Fruit fly (Drosophila melanogaster) whole organism, embryonic: ENCODE results near the gene Rcd5.

Source experiments
- Ada2b ChIP-seq: fragments of 200-800 bp; sonication (Bioruptor generic); IDR thresholded peaks from 2 replicates; pipeline ENCODE4 v1.3.6; 2022; ENCODE audit warnings: missing biosample characterization, missing genetic modification characterization
- Atf-2 ChIP-seq: fragments of 200-800 bp; sonication (Bioruptor generic); optimal IDR thresholded peaks from 2 replicates; lab custom pipeline; 2016; ENCODE audit warnings: missing biosample characterization, missing genetic modification characterization
- Awh ChIP-seq: fragments of 200-800 bp; sonication (Bioruptor generic); IDR thresholded peaks from 2 replicates; pipeline ENCODE4, ENCODE4 v1.3.6; 2022; ENCODE audit warnings: missing biosample characterization, missing genetic modification characterization
- CG10209 ChIP-seq: fragments of 200-800 bp; sonication (Bioruptor generic); optimal IDR thresholded peaks from 3 replicates; lab custom pipeline; 2017; ENCODE audit warnings: missing biosample characterization, mild to moderate bottlenecking, missing genetic modification characterization, missing genetic modification reagents
- CG12104 ChIP-seq: fragments of 200-800 bp; sonication (Bioruptor generic); optimal IDR thresholded peaks from 3 replicates; lab custom pipeline; 2016; ENCODE audit warnings: missing biosample characterization, missing genetic modification characterization
- CG13296 ChIP-seq: fragments of 200-800 bp; sonication (Bioruptor generic); optimal IDR thresholded peaks from 3 replicates; lab custom pipeline; 2018; ENCODE audit warnings: missing biosample characterization, mild to moderate bottlenecking, missing genetic modification characterization
- CG15601 ChIP-seq: fragments of 200-800 bp; sonication (Bioruptor generic); optimal IDR thresholded peaks from 3 replicates; lab custom pipeline; 2019; ENCODE audit warnings: missing biosample characterization, mild to moderate bottlenecking, missing genetic modification characterization, moderate library complexity
- CG1832 ChIP-seq: fragments of 200-800 bp; sonication (Bioruptor generic); optimal IDR thresholded peaks from 2 replicates; lab custom pipeline; 2017; ENCODE audit warnings: missing biosample characterization, mild to moderate bottlenecking, missing genetic modification characterization, inconsistent platforms
- CG31441 ChIP-seq: fragments of 200-800 bp; sonication (Bioruptor generic); IDR thresholded peaks from 2 replicates; pipeline ENCODE4 v1.3.6; 2022; ENCODE audit warnings: missing biosample characterization, missing genetic modification characterization
- CG3407 ChIP-seq: fragments of 200-800 bp; sonication (Bioruptor generic); optimal IDR thresholded peaks from 2 replicates; lab custom pipeline; 2018; ENCODE audit warnings: missing biosample characterization, mild to moderate bottlenecking, missing genetic modification characterization
- CG34376 ChIP-seq: fragments of 200-800 bp; sonication (Bioruptor generic); optimal IDR thresholded peaks from 2 replicates; lab custom pipeline; 2018; ENCODE audit warnings: missing biosample characterization, mild to moderate bottlenecking, missing genetic modification characterization
- CG3847 ChIP-seq: fragments of 200-800 bp; sonication (Bioruptor generic); IDR thresholded peaks from 2 replicates; pipeline ENCODE4 v1.3.6; 2022; ENCODE audit warnings: missing biosample characterization, missing genetic modification characterization
- CG42726 ChIP-seq: fragments of 200-800 bp; sonication (Bioruptor generic); IDR thresholded peaks from 2 replicates; pipeline ENCODE4 v1.3.6; 2022; ENCODE audit warnings: missing biosample characterization, missing genetic modification characterization; ENCODE audit not compliant: partially characterized antibody
- CG6683 ChIP-seq: fragments of 200-800 bp; sonication (Bioruptor generic); optimal IDR thresholded peaks from 2 replicates; lab custom pipeline; 2017; ENCODE audit warnings: missing biosample characterization, mild to moderate bottlenecking, missing genetic modification characterization, missing genetic modification reagents
- CG6813 ChIP-seq: fragments of 200-800 bp; sonication (Bioruptor generic); optimal IDR thresholded peaks from 2 replicates; lab custom pipeline; 2017; ENCODE audit warnings: missing biosample characterization, missing genetic modification characterization, mild to moderate bottlenecking, moderate library complexity, missing genetic modification reagents
- CG6854 ChIP-seq: fragments of 200-800 bp; sonication (Bioruptor generic); optimal IDR thresholded peaks from 3 replicates; lab custom pipeline; 2017; ENCODE audit warnings: missing biosample characterization, mild to moderate bottlenecking, missing genetic modification characterization
- CG8281 ChIP-seq: fragments of 200-800 bp; sonication (Bioruptor generic); optimal IDR thresholded peaks from 2 replicates; lab custom pipeline; 2018; ENCODE audit warnings: missing biosample characterization, mild to moderate bottlenecking, missing genetic modification characterization, moderate library complexity
- CG8290 ChIP-seq, 3 experiments: fragments of 200-800 bp; sonication (Bioruptor generic); optimal IDR thresholded peaks; 2 replicates each; lab custom pipeline; 2016 to 2019; ENCODE audit warnings: missing biosample characterization in 3 of 3, missing genetic modification characterization in 3 of 3, mild to moderate bottlenecking in 2 of 3, moderate library complexity in 1 of 3
- CG9876 ChIP-seq: fragments of 200-800 bp; sonication (Bioruptor generic); optimal IDR thresholded peaks from 2 replicates; lab custom pipeline; 2016; ENCODE audit warnings: missing biosample characterization, missing genetic modification characterization
- Dek ChIP-seq: fragments of 200-800 bp; sonication (Bioruptor generic); optimal IDR thresholded peaks from 3 replicates; lab custom pipeline; 2019; ENCODE audit warnings: missing biosample characterization, mild to moderate bottlenecking, missing genetic modification characterization, moderate library complexity
- Dfd ChIP-seq, 2 experiments: fragments of >200 bp; optimal IDR thresholded peaks; 2 replicates each; lab custom pipeline; 2017; ENCODE audit warnings: missing biosample characterization in 2 of 2, missing genetic modification characterization in 2 of 2
- Eip74EF ChIP-seq, 2 experiments: fragments of 200-800 bp in 1 of 2; fragments of >200 bp in 1 of 2; sonication (Bioruptor generic) in 1 of 2; optimal IDR thresholded peaks; 2 replicates each; lab custom pipeline; 2017 to 2019; ENCODE audit warnings: missing biosample characterization in 2 of 2, missing genetic modification characterization in 2 of 2, mild to moderate bottlenecking in 1 of 2, moderate library complexity in 1 of 2
- Gug ChIP-seq: fragments of 200-800 bp; sonication (Bioruptor generic); IDR thresholded peaks from 4 replicates; pipeline ENCODE4 v1.3.6; 2022; ENCODE audit warnings: missing biosample characterization, missing genetic modification characterization
- HLH54F ChIP-seq: fragments of 200-800 bp; sonication (Bioruptor generic); optimal IDR thresholded peaks from 3 replicates; lab custom pipeline; 2016; ENCODE audit warnings: missing biosample characterization, missing genetic modification characterization
- Hand ChIP-seq: fragments of 200-800 bp; sonication (Bioruptor generic); optimal IDR thresholded peaks from 2 replicates; lab custom pipeline; 2017; ENCODE audit warnings: mild to moderate bottlenecking, missing biosample characterization, missing genetic modification reagents, missing genetic modification characterization
- NC2α ChIP-seq: fragments of 200-800 bp; sonication (Bioruptor generic); optimal IDR thresholded peaks from 2 replicates; lab custom pipeline; 2016; ENCODE audit warnings: missing biosample characterization, missing genetic modification characterization
- NC2β ChIP-seq: fragments of 200-800 bp; sonication (Bioruptor generic); optimal IDR thresholded peaks from 2 replicates; lab custom pipeline; 2016; ENCODE audit warnings: missing biosample characterization, missing genetic modification characterization
- Oli ChIP-seq: fragments of 200-800 bp; sonication (Bioruptor generic); optimal IDR thresholded peaks from 2 replicates; lab custom pipeline; 2018; ENCODE audit warnings: missing biosample characterization, mild to moderate bottlenecking, missing genetic modification characterization, moderate library complexity
- Rfx ChIP-seq: fragments of 200-800 bp; sonication (Bioruptor generic); IDR thresholded peaks from 2 replicates; pipeline ENCODE4 v1.3.6; 2022; ENCODE audit warnings: missing biosample characterization, missing genetic modification characterization
- Xbp1 ChIP-seq: fragments of 200-800 bp; sonication (Bioruptor generic); optimal IDR thresholded peaks from 3 replicates; lab custom pipeline; 2016; ENCODE audit warnings: missing biosample characterization, mild to moderate bottlenecking, missing genetic modification characterization
- Xrp1 ChIP-seq: fragments of 200-800 bp; sonication (Bioruptor generic); IDR thresholded peaks from 2 replicates; pipeline ENCODE4 v1.3.6; 2022; ENCODE audit warnings: missing biosample characterization, missing genetic modification characterization
- az2 ChIP-seq: fragments of 200-800 bp; sonication (Bioruptor generic); optimal IDR thresholded peaks from 3 replicates; lab custom pipeline; 2016; ENCODE audit warnings: missing biosample characterization, missing genetic modification characterization
- br ChIP-seq: fragments of >200 bp; optimal IDR thresholded peaks from 2 replicates; lab custom pipeline; 2017
- bsh ChIP-seq, 2 experiments: fragments of 200-800 bp; sonication (Bioruptor generic); optimal IDR thresholded peaks; 2 replicates each; lab custom pipeline; 2017 to 2018; ENCODE audit warnings: mild to moderate bottlenecking in 2 of 2, missing biosample characterization in 2 of 2, missing genetic modification characterization in 2 of 2, moderate library complexity in 1 of 2
- chif ChIP-seq, 2 experiments: fragments of 200-800 bp; sonication (Bioruptor generic); optimal IDR thresholded peaks; 3 replicates each; lab custom pipeline; 2016; ENCODE audit warnings: missing biosample characterization in 2 of 2, missing genetic modification characterization in 2 of 2
- dmrt99B ChIP-seq: fragments of 200-800 bp; sonication (Bioruptor generic); optimal IDR thresholded peaks from 2 replicates; lab custom pipeline; 2018; ENCODE audit warnings: missing biosample characterization, mild to moderate bottlenecking, missing genetic modification characterization, moderate library complexity
- fd3F ChIP-seq: fragments of 200-800 bp; sonication (Bioruptor generic); optimal IDR thresholded peaks from 2 replicates; lab custom pipeline; 2018; ENCODE audit warnings: missing biosample characterization, mild to moderate bottlenecking, missing genetic modification characterization, moderate library complexity
- gce ChIP-seq: fragments of 200-800 bp; sonication (Bioruptor generic); IDR thresholded peaks from 3 replicates; pipeline ENCODE4 v1.3.6; 2022; ENCODE audit warnings: missing biosample characterization, missing genetic modification characterization
- gfzf ChIP-seq: fragments of 200-800 bp; sonication (Bioruptor generic); optimal IDR thresholded peaks from 2 replicates; lab custom pipeline; 2016; ENCODE audit warnings: missing biosample characterization, mild to moderate bottlenecking, missing genetic modification characterization, moderate library complexity
- lilli ChIP-seq: fragments of 200-800 bp; sonication (Bioruptor generic); optimal IDR thresholded peaks from 3 replicates; lab custom pipeline; 2016; ENCODE audit warnings: missing biosample characterization, missing genetic modification characterization
- lmd ChIP-seq: fragments of 200-800 bp; sonication (Bioruptor generic); IDR thresholded peaks from 2 replicates; pipeline ENCODE4 v1.3.6; 2022; ENCODE audit warnings: missing biosample characterization, missing genetic modification characterization
- otp ChIP-seq: fragments of 200-800 bp; sonication (Bioruptor generic); IDR thresholded peaks from 3 replicates; pipeline ENCODE4, ENCODE4 v1.3.6; 2022; ENCODE audit warnings: missing biosample characterization, missing genetic modification characterization
- phol ChIP-seq: fragments of 200-800 bp; sonication (Bioruptor generic); optimal IDR thresholded peaks from 3 replicates; lab custom pipeline; 2018; ENCODE audit warnings: missing biosample characterization, mild to moderate bottlenecking, missing genetic modification characterization, moderate library complexity
- pum ChIP-seq: fragments of 200-800 bp; sonication (Bioruptor generic); optimal IDR thresholded peaks from 2 replicates; lab custom pipeline; 2016; ENCODE audit warnings: missing biosample characterization, missing genetic modification characterization
- row ChIP-seq: fragments of 200-800 bp; sonication (Bioruptor generic); IDR thresholded peaks from 3 replicates; pipeline ENCODE4 v1.3.6; 2022; ENCODE audit warnings: missing biosample characterization, missing genetic modification characterization
- scrt ChIP-seq: fragments of 200-800 bp; sonication (Bioruptor generic); optimal IDR thresholded peaks from 2 replicates; lab custom pipeline; 2018; ENCODE audit warnings: missing biosample characterization, mild to moderate bottlenecking, missing genetic modification characterization, moderate library complexity
- seq ChIP-seq: fragments of 200-800 bp; sonication (Bioruptor generic); IDR thresholded peaks from 2 replicates; pipeline ENCODE4 v1.3.6; 2022; ENCODE audit warnings: missing biosample characterization, missing genetic modification characterization
- tll ChIP-seq, 2 experiments: fragments of 200-800 bp in 1 of 2; fragments of >200 bp in 1 of 2; sonication (Bioruptor generic) in 1 of 2; optimal IDR thresholded peaks; 2 replicates each; lab custom pipeline; 2017 to 2019; ENCODE audit warnings: missing biosample characterization in 2 of 2, missing genetic modification characterization in 2 of 2, mild to moderate bottlenecking in 1 of 2, moderate library complexity in 1 of 2
- wek ChIP-seq: fragments of 200-800 bp; sonication (Bioruptor generic); optimal IDR thresholded peaks from 3 replicates; lab custom pipeline; 2018; ENCODE audit warnings: missing biosample characterization, mild to moderate bottlenecking, missing genetic modification characterization, moderate library complexity
- yki ChIP-seq: fragments of >200 bp; optimal IDR thresholded peaks from 3 replicates; lab custom pipeline; 2018

The Rcd5 gene

dm6 chr3L:4007256-4007655 is 33.1 kb upstream of the Rcd5 start (continued):
- TF ChIP-seq Dfd (GFP tag; optimal IDR thresholded peaks at IDR 0.05; lab: Kevin White, UChicago) (no peak), fd3F (GFP tag; lab: Kevin White, UChicago) (no peak), az2 (GFP tag; lab: Kevin White, UChicago) (peak; percentile 4), CG3407 (GFP tag; lab: Kevin White, UChicago) (no peak), NC2β (GFP tag; lab: Kevin White, UChicago) (no peak), yki (lab: Kevin White, UChicago) (no peak), CG8281 (no peak), bsh (GFP tag; optimal IDR thresholded peaks at IDR 0.05; lab: Kevin White, UChicago) (peak in 1 of 2 experiments; percentile 5), CG13296 (GFP tag; lab: Kevin White, UChicago) (no peak), CG3847 (GFP tag; lab: Robert Waterston, UW) (no peak), CG8290 (GFP tag; optimal IDR thresholded peaks at IDR 0.05; lab: Kevin White, UChicago) (no peak), CG8290 (tag; optimal IDR thresholded peaks at IDR 0.05; lab: Kevin White, UChicago) (no peak), Ada2b (GFP tag; lab: Robert Waterston, UW) (peak; percentile 13; the same call in 1 of the 2 replicates), row (GFP tag; lab: Robert Waterston, UW) (peak; percentile 35; the same call in 1 of the 3 replicates), dmrt99B (tag; lab: Kevin White, UChicago) (peak; percentile 41), Xrp1 (GFP tag; lab: Robert Waterston, UW) (0 out of 2 replicates have a peak, but pooled peaks have one; percentile 26), Hand (GFP tag; lab: Kevin White, UChicago) (no peak), CG12104 (GFP tag; lab: Kevin White, UChicago) (no peak), phol (tag; lab: Kevin White, UChicago) (no peak), seq (no peak), Oli (tag; lab: Kevin White, UChicago) (no peak), chif (GFP tag; optimal IDR thresholded peaks at IDR 0.05; lab: Kevin White, UChicago) (no peak), CG6854 (GFP tag; lab: Kevin White, UChicago) (no peak), Dek (tag; lab: Kevin White, UChicago) (no peak), Xbp1 (GFP tag; lab: Kevin White, UChicago) (peak; percentile 5), CG31441 (GFP tag; lab: Robert Waterston, UW) (0 out of 2 replicates have a peak, but pooled peaks have one; percentile 19), CG6813 (GFP tag; lab: Kevin White, UChicago) (no peak), NC2α (GFP tag; lab: Kevin White, UChicago) (no peak), HLH54F (GFP tag; lab: Kevin White, UChicago) (no peak), lmd (GFP tag; lab: Robert Waterston, UW) (no peak), Rfx (GFP tag; lab: Robert Waterston, UW) (no peak), tll (GFP tag; optimal IDR thresholded peaks at IDR 0.05; lab: Kevin White, UChicago) (no peak), CG1832 (no peak), Awh (GFP tag; lab: Robert Waterston, UW) (no peak), scrt (GFP tag; lab: Kevin White, UChicago) (peak; percentile 77), CG6683 (GFP tag; lab: Kevin White, UChicago) (no peak), CG15601 (tag; lab: Kevin White, UChicago) (no peak), gce (GFP tag; lab: Robert Waterston, UW) (no peak), Atf-2 (no peak), wek (GFP tag; lab: Kevin White, UChicago) (no peak), lilli (GFP tag; lab: Kevin White, UChicago) (no peak), gfzf (GFP tag; lab: Kevin White, UChicago) (no peak), Gug (GFP tag; lab: Robert Waterston, UW) (0 out of 4 replicates have a peak, but pooled peaks have one; percentile 12), otp (GFP tag; lab: Robert Waterston, UW) (no peak), CG42726 (GFP tag; lab: Robert Waterston, UW) (no peak), br (lab: Kevin White, UChicago) (no peak), CG10209 (GFP tag; lab: Kevin White, UChicago) (peak; percentile 21), Eip74EF (GFP tag; optimal IDR thresholded peaks at IDR 0.05; lab: Kevin White, UChicago) (no peak), CG9876 (GFP tag; lab: Kevin White, UChicago) (no peak), CG34376 (GFP tag; lab: Kevin White, UChicago) (no peak), pum (no peak)
